Worm (Caenorhabditis elegans): Measurements from ENCODE around the gene C08H9.15.

C08H9.15 gene

ce11 chrII:9888549-9888948 is 7.6 kb downstream of the C08H9.15 start:
- TF ChIP-seq ztf-11 (tag; optimal IDR thresholded peaks at IDR 0.05) (no peak), lim-7 (GFP tag; IDR thresholded peaks at IDR 0.05) (no peak), unc-62 (GFP tag; optimal IDR thresholded peaks at IDR 0.05 in 1 of 2) (peak in 1 of 2 experiments; percentile 93), unc-62 (tag; optimal IDR thresholded peaks at IDR 0.05) (no peak), mdl-1 (tag; optimal IDR thresholded peaks at IDR 0.05) (no peak), nhr-42 (GFP tag; IDR thresholded peaks at IDR 0.05) (no peak)

- no peak for TF ChIP-seq zfp-2 (tag; optimal IDR thresholded peaks at IDR 0.05)
- TF ChIP-seq snpc-4 (tag; optimal IDR thresholded peaks at IDR 0.05) = no peak
- no peak for TF ChIP-seq pha-4 (GFP tag; IDR thresholded peaks at IDR 0.05)
- no peak for TF ChIP-seq pha-4 (tag; optimal IDR thresholded peaks at IDR 0.05)
- peak; percentile 58 for TF ChIP-seq aha-1 (tag)
- no peak for TF ChIP-seq nhr-77 (tag; optimal IDR thresholded peaks at IDR 0.05)
- no peak for TF ChIP-seq php-3 (GFP tag; IDR thresholded peaks at IDR 0.05)
- no peak for TF ChIP-seq zip-11 (GFP tag; IDR thresholded peaks at IDR 0.05)
- TF ChIP-seq nhr-28 (tag; optimal IDR thresholded peaks at IDR 0.05) = peak; percentile 14
- TF ChIP-seq nhr-11 (tag; optimal IDR thresholded peaks at IDR 0.05) = peak; percentile 31
- no peak for TF ChIP-seq jun-1 (tag; optimal IDR thresholded peaks at IDR 0.05)
- TF ChIP-seq daf-16 (GFP tag; optimal IDR thresholded peaks at IDR 0.05) = no peak
- TF ChIP-seq daf-16 (tag; optimal IDR thresholded peaks at IDR 0.05) = no peak
- no peak for TF ChIP-seq ces-1 (GFP tag; optimal IDR thresholded peaks at IDR 0.05)
- TF ChIP-seq tag-97 (GFP tag; IDR thresholded peaks at IDR 0.05) = no peak
- TF ChIP-seq mes-2 (tag; optimal IDR thresholded peaks at IDR 0.05; ENCODE audit: poor library complexity, severe bottlenecking) = peak; percentile 31
- no peak for TF ChIP-seq daf-12 (tag; optimal IDR thresholded peaks at IDR 0.05)
- TF ChIP-seq mxl-3 (GFP tag; optimal IDR thresholded peaks at IDR 0.05) = peak; percentile 61
- TF ChIP-seq ZK337.2 (GFP tag; IDR thresholded peaks at IDR 0.05) = 0 out of 2 replicates have a peak, but pooled peaks have one; percentile 13
- no peak for TF ChIP-seq D1046.2 (GFP tag; IDR thresholded peaks at IDR 0.05)
- no peak for TF ChIP-seq rbr-2 (tag; optimal IDR thresholded peaks at IDR 0.05)
- no peak for TF ChIP-seq unc-39 (tag; optimal IDR thresholded peaks at IDR 0.05)
- TF ChIP-seq dmd-6 (GFP tag; IDR thresholded peaks at IDR 0.05) = no peak
- TF ChIP-seq nhr-25 (tag; optimal IDR thresholded peaks at IDR 0.05; ENCODE audit: borderline replicate concordance, insufficient read depth) = peak; percentile 55
- TF ChIP-seq lin-13 (GFP tag; optimal IDR thresholded peaks at IDR 0.05) = no peak
- no peak for TF ChIP-seq ceh-62 (tag; optimal IDR thresholded peaks at IDR 0.05)
- TF ChIP-seq dve-1 (tag; optimal IDR thresholded peaks at IDR 0.05; ENCODE audit: insufficient read depth) = no peak
- TF ChIP-seq snpc-1.2 (GFP tag; IDR thresholded peaks at IDR 0.05) = no peak
- TF ChIP-seq unc-62 (GFP tag; optimal IDR thresholded peaks at IDR 0.05 in 1 of 2) = peak in 1 of 2 experiments; percentile 60
- TF ChIP-seq unc-62 (tag; optimal IDR thresholded peaks at IDR 0.05) = no peak
- TF ChIP-seq fkh-10 (GFP tag; optimal IDR thresholded peaks at IDR 0.05) = no peak
- peak in 1 of 2 experiments; percentile 35 for TF ChIP-seq mdl-1 (tag; optimal IDR thresholded peaks at IDR 0.05)
- TF ChIP-seq madf-9 (GFP tag; conservative IDR thresholded peaks at IDR 0.05) = no peak
- TF ChIP-seq dpl-1 (GFP tag; optimal IDR thresholded peaks at IDR 0.05) = peak; percentile 16
- no peak for TF ChIP-seq set-16 (GFP tag; IDR thresholded peaks at IDR 0.05)
- peak; percentile 50 for TF ChIP-seq hlh-30 (tag; optimal IDR thresholded peaks at IDR 0.05; ENCODE audit: insufficient read depth)
- 0 out of 2 replicates have a peak, but pooled peaks have one; percentile 37 for TF ChIP-seq Y105C5A.15 (GFP tag; IDR thresholded peaks at IDR 0.05)
- TF ChIP-seq lsy-2 (tag; optimal IDR thresholded peaks at IDR 0.05) = peak in 1 of 2 experiments; percentile 46
- TF ChIP-seq nhr-111 (GFP tag; optimal IDR thresholded peaks at IDR 0.05) = no peak
- TF ChIP-seq egl-43 (GFP tag; IDR thresholded peaks at IDR 0.05) = 0 out of 2 replicates have a peak, but pooled peaks have one; percentile 10
These were observed 10.2 kb downstream of the C08H9.15 start, which contains the start of gene vgln-1 for ce11 chrII:9891031-9891689. vgln-1 (minus strand) TSS chrII:9891081.
